Worm (Caenorhabditis elegans) whole organism, early embryonic: Measurements from ENCODE around the gene C07B5.4.

ENCODE experiments used
- B0310.2 ChIP-seq: sonication (generic microtip); optimal IDR thresholded peaks from 2 replicates; lab custom pipeline; 2016; ENCODE audit warnings: mild to moderate bottlenecking, missing genetic modification characterization, missing compliant biosample characterization
- F13C5.2 ChIP-seq: sonication (generic microtip); optimal IDR thresholded peaks from 2 replicates; lab custom pipeline; 2017; ENCODE audit warnings: mild to moderate bottlenecking, missing genetic modification characterization, inconsistent platforms, missing compliant biosample characterization
- ama-1 ChIP-seq: fragments of 150-350 bp; optimal IDR thresholded peaks from 2 replicates; lab custom pipeline; 2014
- ets-7 ChIP-seq: sonication (generic microtip); optimal IDR thresholded peaks from 2 replicates; lab custom pipeline; 2016; ENCODE audit warnings: missing genotype, missing genetic modification characterization, missing compliant biosample characterization
- flt-1 ChIP-seq: fragments of 200-800 bp; sonication (Bioruptor generic); IDR thresholded peaks from 2 replicates; pipeline ENCODE4 v1.3.6; 2022; ENCODE audit warnings: missing genetic modification characterization, missing compliant biosample characterization
- hmbx-1 ChIP-seq: sonication (generic microtip); optimal IDR thresholded peaks from 2 replicates; lab custom pipeline; 2016; ENCODE audit warnings: mild to moderate bottlenecking, missing genetic modification characterization, missing compliant biosample characterization
- hmg-4 ChIP-seq: fragments of 200-800 bp; sonication (Bioruptor generic); optimal IDR thresholded peaks from 2 replicates; lab custom pipeline; 2018; ENCODE audit warnings: mild to moderate bottlenecking, missing genetic modification characterization, missing compliant biosample characterization
- hnd-1 ChIP-seq: sonication (generic microtip); optimal IDR thresholded peaks from 2 replicates; lab custom pipeline; 2016; ENCODE audit warnings: missing genetic modification characterization, missing compliant biosample characterization
- pes-1 ChIP-seq: fragments of 200-800 bp; sonication (Bioruptor generic); IDR thresholded peaks from 2 replicates; pipeline ENCODE4 v1.3.6; 2022; ENCODE audit warnings: missing genetic modification reagents, missing genetic modification characterization, missing compliant biosample characterization
- tbx-11 ChIP-seq: fragments of 200-800 bp; sonication (Bioruptor generic); IDR thresholded peaks from 2 replicates; pipeline ENCODE4 v1.3.6; 2022; ENCODE audit warnings: missing genetic modification characterization, missing compliant biosample characterization
- tbx-37 ChIP-seq: fragments of 200-800 bp; sonication (Bioruptor generic); conservative IDR thresholded peaks from 2 replicates; pipeline ENCODE4 v1.3.6; 2022; ENCODE audit warnings: missing genetic modification reagents, missing genetic modification characterization, missing compliant biosample characterization

DNA sequence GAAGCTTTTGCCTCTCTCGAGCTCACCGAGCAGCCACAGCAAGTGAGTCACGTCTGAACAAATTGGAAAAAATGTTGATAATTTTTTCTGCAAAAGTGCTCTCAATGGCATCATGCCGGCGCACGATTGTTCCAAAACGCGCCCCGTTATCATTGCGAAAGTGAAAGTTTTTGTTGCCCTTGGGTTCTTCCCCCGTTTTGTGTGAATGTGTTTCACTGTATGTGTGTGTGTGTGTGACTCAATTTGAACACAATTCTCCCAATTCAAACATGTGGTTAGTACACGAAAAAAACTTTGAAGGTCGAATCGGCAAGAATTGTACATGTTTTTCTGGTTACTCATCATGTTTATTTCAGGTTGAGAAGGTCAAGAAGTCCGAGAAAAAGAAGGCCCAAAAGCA, 23.6 kb downstream of the C07B5.4 start:
- TF ChIP-seq tbx-11 (GFP tag; lab: Robert Waterston, UW): no peak
- no peak for TF ChIP-seq pes-1
- no peak for TF ChIP-seq hmg-4 (GFP tag; lab: Kevin White, UChicago)
- TF ChIP-seq hmbx-1: no peak
- no peak for TF ChIP-seq flt-1
- no peak for TF ChIP-seq ama-1 (lab: Kevin White, UChicago)
- no peak for TF ChIP-seq F13C5.2 (tag; lab: Kevin White, UChicago)
- no peak for TF ChIP-seq tbx-37 (GFP tag; lab: Robert Waterston, UW)
- no peak for TF ChIP-seq ets-7
- TF ChIP-seq B0310.2 (tag; lab: Kevin White, UChicago): no peak
- no peak for TF ChIP-seq hnd-1 (tag; lab: Kevin White, UChicago)
